Worm (Caenorhabditis elegans) whole organism, young adult: ENCODE measurements around the gene H04M03.11.
A peak's percentile ranks its signal among the peaks of the same experiment; 100 is the strongest.

Source experiments
- D2030.7 ChIP-seq: fragments of 200-800 bp; sonication (Bioruptor generic); IDR thresholded peaks from 2 replicates; pipeline ENCODE4 v1.3.6; 2022; ENCODE audit warnings: missing genetic modification reagents, missing genetic modification characterization, missing compliant biosample characterization
- F10E7.11 ChIP-seq: sonication (generic microtip); optimal IDR thresholded peaks from 2 replicates; lab custom pipeline; 2017; ENCODE audit warnings: mild to moderate bottlenecking, missing genetic modification characterization, moderate library complexity, missing compliant biosample characterization
- F22D6.2 ChIP-seq: sonication (generic microtip); optimal IDR thresholded peaks from 2 replicates; lab custom pipeline; 2016; ENCODE audit warnings: mild to moderate bottlenecking, missing genetic modification characterization, missing compliant biosample characterization
- F23B12.7 ChIP-seq: sonication (generic microtip); optimal IDR thresholded peaks from 2 replicates; lab custom pipeline; 2017; ENCODE audit warnings: missing genetic modification characterization, mild to moderate bottlenecking, missing compliant biosample characterization, antibody characterized with exemption, moderate library complexity; ENCODE audit not compliant: insufficient read depth
- F33H1.4 ChIP-seq: fragments of 200-800 bp; sonication (Bioruptor generic); IDR thresholded peaks from 2 replicates; pipeline ENCODE4 v1.3.6; 2022; ENCODE audit warnings: missing genetic modification reagents, missing genetic modification characterization, missing compliant biosample characterization
- F37B4.10 ChIP-seq: fragments of 200-800 bp; sonication (Bioruptor generic); IDR thresholded peaks from 2 replicates; pipeline ENCODE4 v1.3.6; 2022; ENCODE audit warnings: missing genetic modification characterization, missing compliant biosample characterization
- F52B5.7 ChIP-seq: sonication (generic microtip); optimal IDR thresholded peaks from 2 replicates; lab custom pipeline; 2016; ENCODE audit warnings: mild to moderate bottlenecking, missing genetic modification characterization, missing compliant biosample characterization
- F57C9.4 ChIP-seq: sonication (generic microtip); optimal IDR thresholded peaks from 2 replicates; lab custom pipeline; 2017; ENCODE audit warnings: mild to moderate bottlenecking, missing genetic modification characterization, missing compliant biosample characterization
- Y53F4B.3 ChIP-seq: fragments of 200-800 bp; sonication (Bioruptor generic); IDR thresholded peaks from 2 replicates; pipeline ENCODE4 v1.3.6; 2022; ENCODE audit warnings: missing genetic modification reagents, missing genetic modification characterization, missing compliant biosample characterization
- Y67H2A.10 ChIP-seq: fragments of 200-800 bp; sonication (Bioruptor generic); conservative IDR thresholded peaks from 2 replicates; pipeline ENCODE4 v1.3.6; 2022; ENCODE audit warnings: missing genetic modification reagents, missing genetic modification characterization, missing compliant biosample characterization
- Y95B8A.8 ChIP-seq: fragments of 200-800 bp; sonication (Bioruptor generic); IDR thresholded peaks from 2 replicates; pipeline ENCODE4 v1.3.6; 2022; ENCODE audit warnings: missing genetic modification reagents, missing genetic modification characterization, missing compliant biosample characterization
- akir-1 ChIP-seq: fragments of 200-800 bp; sonication (Bioruptor generic); optimal IDR thresholded peaks from 2 replicates; lab custom pipeline; 2018; ENCODE audit warnings: mild to moderate bottlenecking, missing genetic modification characterization, moderate library complexity, missing compliant biosample characterization
- aptf-2 ChIP-seq: fragments of 200-800 bp; sonication (Bioruptor generic); conservative IDR thresholded peaks from 2 replicates; pipeline ENCODE4 v1.3.6; 2022; ENCODE audit warnings: missing genetic modification reagents, missing genetic modification characterization, missing compliant biosample characterization
- aptf-3 ChIP-seq: fragments of 200-800 bp; sonication (Bioruptor generic); IDR thresholded peaks from 2 replicates; pipeline ENCODE4 v1.3.6; 2022; ENCODE audit warnings: missing genetic modification characterization, missing compliant biosample characterization
- cebp-2 ChIP-seq: fragments of 200-800 bp; sonication (Bioruptor generic); IDR thresholded peaks from 2 replicates; pipeline ENCODE4 v1.3.6; 2022; ENCODE audit warnings: missing genetic modification characterization, missing compliant biosample characterization
- ceh-58 ChIP-seq: fragments of 200-800 bp; sonication (Bioruptor generic); IDR thresholded peaks from 2 replicates; pipeline ENCODE4 v1.3.6; 2022; ENCODE audit warnings: missing genetic modification characterization, missing compliant biosample characterization
- ceh-79 ChIP-seq: sonication (generic microtip); optimal IDR thresholded peaks from 2 replicates; lab custom pipeline; 2017; ENCODE audit warnings: mild to moderate bottlenecking, missing genetic modification characterization, missing compliant biosample characterization
- hlh-26 ChIP-seq: fragments of 200-800 bp; sonication (Bioruptor generic); conservative IDR thresholded peaks from 2 replicates; pipeline ENCODE4 v1.3.6; 2022; ENCODE audit warnings: missing genetic modification reagents, missing genetic modification characterization, missing compliant biosample characterization
- hrde-1 ChIP-seq: sonication (generic microtip); optimal IDR thresholded peaks from 2 replicates; lab custom pipeline; 2016; ENCODE audit warnings: missing genetic modification characterization, mild to moderate bottlenecking, missing compliant biosample characterization, moderate library complexity, missing genotype, missing genetic modification reagents, borderline replicate concordance
- lir-1 ChIP-seq: fragments of 200-800 bp; sonication (Bioruptor generic); conservative IDR thresholded peaks from 2 replicates; pipeline ENCODE4 v1.3.6; 2022; ENCODE audit warnings: missing genetic modification reagents, missing genetic modification characterization, missing compliant biosample characterization
- rec-8 ChIP-seq, 2 experiments: sonication (generic microtip); optimal IDR thresholded peaks; 2 replicates each; lab custom pipeline; 2016; ENCODE audit warnings: mild to moderate bottlenecking in 2 of 2, missing genetic modification characterization in 2 of 2, missing genetic modification reagents in 2 of 2, missing genotype in 2 of 2, missing biosample characterization in 1 of 2, missing compliant biosample characterization in 1 of 2, moderate library complexity in 1 of 2
- snpc-1.1 ChIP-seq: sonication (generic microtip); optimal IDR thresholded peaks from 2 replicates; lab custom pipeline; 2017; ENCODE audit warnings: missing genetic modification characterization, mild to moderate bottlenecking, missing compliant biosample characterization, antibody characterized with exemption, moderate library complexity, missing genotype, missing genetic modification reagents; ENCODE audit not compliant: insufficient read depth
- snpc-1.3 ChIP-seq: sonication (generic microtip); optimal IDR thresholded peaks from 2 replicates; lab custom pipeline; 2017; ENCODE audit warnings: missing genetic modification characterization, mild to moderate bottlenecking, missing compliant biosample characterization, antibody characterized with exemption, moderate library complexity, missing genotype, missing genetic modification reagents; ENCODE audit not compliant: insufficient read depth
- snpc-4 ChIP-seq, 5 experiments: fragments of 150-350 bp in 1 of 5; sonication (generic microtip) in 4 of 5; optimal IDR thresholded peaks; 2 replicates each; lab custom pipeline; 2014 to 2018; ENCODE audit warnings: missing genetic modification characterization in 5 of 5, missing biosample characterization in 3 of 5, antibody characterized with exemption in 2 of 5, mild to moderate bottlenecking in 2 of 5, missing compliant biosample characterization in 2 of 5, missing genotype in 2 of 5, moderate library complexity in 2 of 5, missing genetic modification reagents in 1 of 5
- tbp1 ChIP-seq: fragments of 200-800 bp; sonication (Bioruptor generic); optimal IDR thresholded peaks from 2 replicates; lab custom pipeline; 2018; ENCODE audit warnings: mild to moderate bottlenecking, missing genetic modification characterization, missing compliant biosample characterization
- tbx-9 ChIP-seq: sonication (generic microtip); optimal IDR thresholded peaks from 2 replicates; lab custom pipeline; 2016; ENCODE audit warnings: borderline replicate concordance, missing genetic modification characterization, inconsistent platforms, missing compliant biosample characterization
- tlf-1 ChIP-seq: fragments of 200-800 bp; sonication (Bioruptor generic); optimal IDR thresholded peaks from 2 replicates; lab custom pipeline; 2018; ENCODE audit warnings: mild to moderate bottlenecking, missing genetic modification characterization, missing compliant biosample characterization
- unc-130 ChIP-seq: sonication (generic microtip); optimal IDR thresholded peaks from 2 replicates; lab custom pipeline; 2016; ENCODE audit warnings: missing genetic modification reagents, missing genetic modification characterization, missing compliant biosample characterization
- zim-3 ChIP-seq: sonication (generic microtip); optimal IDR thresholded peaks from 2 replicates; lab custom pipeline; 2017; ENCODE audit warnings: mild to moderate bottlenecking, missing genetic modification characterization, moderate library complexity, missing compliant biosample characterization
- ztf-25 ChIP-seq: fragments of 200-800 bp; sonication (Bioruptor generic); IDR thresholded peaks from 2 replicates; pipeline ENCODE4 v1.3.6; 2022; ENCODE audit warnings: missing genetic modification reagents, missing genetic modification characterization, missing compliant biosample characterization
- ztf-26 ChIP-seq: sonication (generic microtip); optimal IDR thresholded peaks from 2 replicates; lab custom pipeline; 2017; ENCODE audit warnings: missing genetic modification characterization, missing compliant biosample characterization
- ztf-28 ChIP-seq: fragments of 200-800 bp; sonication (Bioruptor generic); IDR thresholded peaks from 2 replicates; pipeline ENCODE4 v1.3.6; 2022; ENCODE audit warnings: missing genetic modification reagents, missing genetic modification characterization, missing compliant biosample characterization
- ztf-6 ChIP-seq: fragments of 200-800 bp; sonication (Bioruptor generic); IDR thresholded peaks from 2 replicates; pipeline ENCODE4 v1.3.6; 2022; ENCODE audit warnings: missing genetic modification reagents, missing genetic modification characterization, missing compliant biosample characterization

H04M03.11 gene

DNA sequence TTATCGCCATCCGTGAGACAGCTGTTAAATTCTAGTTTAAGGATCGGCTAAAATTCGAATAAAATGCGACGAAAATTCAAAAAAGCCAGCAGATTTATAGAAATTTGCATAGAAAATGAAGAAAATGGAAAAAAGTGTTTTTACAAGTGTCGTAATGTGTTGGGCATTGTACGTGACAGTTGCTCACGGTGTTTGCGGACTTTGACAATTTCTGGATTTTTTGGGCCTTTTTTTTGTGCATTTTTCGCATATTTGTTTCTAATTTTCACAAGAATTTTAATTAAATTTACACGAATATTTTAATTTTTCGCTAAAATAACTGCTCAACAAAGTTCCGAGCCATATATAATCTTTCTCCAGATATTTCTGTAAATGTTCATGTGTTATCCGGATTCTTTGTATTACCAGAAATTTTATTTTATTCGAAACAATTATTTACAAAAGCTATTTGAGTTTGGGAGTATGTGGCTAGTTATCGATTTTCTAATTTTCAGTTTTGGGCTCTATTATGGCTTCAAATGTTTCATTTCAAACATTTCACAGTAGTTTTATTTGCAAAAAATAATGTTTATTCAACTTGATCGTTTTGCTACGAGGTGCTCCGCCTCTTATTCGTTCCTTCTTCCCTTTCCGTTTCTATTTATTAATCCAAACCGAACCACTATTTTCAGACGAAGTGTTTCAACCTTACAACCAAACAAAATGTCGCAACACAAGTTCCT, 36.3 kb downstream of the H04M03.11 start, which contains the start of gene sams-3:
Gene sams-3, plus strand, starts transcription at position 672 of the 722 bp plus-strand sequence.
- TF ChIP-seq ztf-25 (GFP tag; lab: Robert Waterston, UW) (no peak), tbp1 (GFP tag; lab: Kevin White, UChicago) (peak; percentile 15), zim-3 (tag; lab: Kevin White, UChicago) (no peak), aptf-2 (GFP tag; lab: Robert Waterston, UW) (no peak), Y67H2A.10 (GFP tag; lab: Robert Waterston, UW) (no peak), rec-8 (tag; optimal IDR thresholded peaks at IDR 0.05; lab: Kevin White, UChicago) (no peak), aptf-3 (GFP tag; lab: Robert Waterston, UW) (no peak), cebp-2 (GFP tag; lab: Robert Waterston, UW) (no peak), ceh-79 (no peak), snpc-1.3 (tag; lab: Kevin White, UChicago) (peak; percentile 57), hlh-26 (GFP tag; lab: Robert Waterston, UW) (no peak), ztf-26 (tag; lab: Kevin White, UChicago) (no peak), snpc-4 (GFP tag; optimal IDR thresholded peaks at IDR 0.05; lab: Kevin White, UChicago) (peak; percentile 47), snpc-4 (tag; optimal IDR thresholded peaks at IDR 0.05; lab: Kevin White, UChicago) (peak in 3 of 4 experiments; percentile 61 to 78 (median 74)), F23B12.7 (tag; lab: Kevin White, UChicago) (peak; percentile 39), unc-130 (GFP tag; lab: Kevin White, UChicago) (no peak), hrde-1 (tag; lab: Kevin White, UChicago) (no peak), D2030.7 (0 out of 2 replicates have a peak, but pooled peaks have one; percentile 15)

- TF ChIP-seq F57C9.4 (tag; lab: Kevin White, UChicago) (no peak), Y95B8A.8 (no peak), Y53F4B.3 (GFP tag; lab: Robert Waterston, UW) (no peak), zim-3 (tag; lab: Kevin White, UChicago) (no peak), ztf-6 (GFP tag; lab: Robert Waterston, UW) (no peak), ceh-58 (GFP tag; lab: Robert Waterston, UW) (no peak), lir-1 (GFP tag; lab: Robert Waterston, UW) (no peak), ztf-28 (GFP tag; lab: Robert Waterston, UW) (no peak), F10E7.11 (tag; lab: Kevin White, UChicago) (no peak), tbx-9 (tag; lab: Kevin White, UChicago) (no peak), F33H1.4 (GFP tag; lab: Robert Waterston, UW) (no peak), F37B4.10 (no peak), tlf-1 (GFP tag; lab: Kevin White, UChicago) (no peak), snpc-1.1 (tag; lab: Kevin White, UChicago) (no peak), tbp1 (GFP tag; lab: Kevin White, UChicago) (no peak), akir-1 (GFP tag; lab: Kevin White, UChicago) (no peak), snpc-1.3 (tag; lab: Kevin White, UChicago) (no peak), F52B5.7 (no peak)
These were observed 38.1 kb downstream of the H04M03.11 start, which contains the start of gene sams-4 for ce11 chrIV:5846269-5846668. Gene sams-4, minus strand, starts transcription at chrIV:5846369.

ce11 chrIV:5842905-5843304, 41.5 kb downstream of the H04M03.11 start:
- 0 out of 2 replicates have a peak, but pooled peaks have one; percentile 16 for TF ChIP-seq cebp-2 (GFP tag; lab: Robert Waterston, UW)
- no peak for TF ChIP-seq F22D6.2 (tag; lab: Kevin White, UChicago)
